Worm (Caenorhabditis elegans): ENCODE data around the gene cest-2.1.
"Not testable (repeated sequence)": the region's sequence is repeated elsewhere in the genome, so short reads cannot be mapped to it uniquely, and the experiment has no call there.

DNA sequence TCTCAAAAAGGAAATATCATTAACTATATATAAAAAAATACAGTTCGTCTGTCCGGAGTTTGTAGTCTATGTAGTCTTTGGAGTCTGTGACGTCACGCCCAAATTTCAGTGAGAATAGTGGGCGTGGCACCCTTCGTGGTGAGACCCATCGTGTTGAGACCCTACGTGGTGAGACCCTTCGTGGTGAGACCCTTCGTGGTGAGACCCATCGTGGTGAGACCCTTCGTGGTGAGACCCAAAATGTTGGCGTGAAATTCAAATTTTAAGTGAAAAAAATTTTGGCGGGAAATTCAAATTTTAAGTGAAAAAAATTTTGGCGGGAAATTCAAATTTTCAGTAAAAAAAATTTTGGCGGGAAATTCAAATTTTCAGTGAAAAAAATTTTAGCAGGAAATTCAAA is 47.1 kb downstream of the cest-2.1 start:
- TF ChIP-seq snpc-1.2 (GFP tag; IDR thresholded peaks at IDR 0.05), result 0 out of 2 replicates have a peak, but pooled peaks have one; percentile 12
- TF ChIP-seq lin-15B (tag; optimal IDR thresholded peaks at IDR 0.05); R02D3.7 (tag; optimal IDR thresholded peaks at IDR 0.05); F49E8.2 (tag; optimal IDR thresholded peaks at IDR 0.05; ENCODE audit: borderline replicate concordance); rbr-2 (tag; optimal IDR thresholded peaks at IDR 0.05); ztf-11 (tag; optimal IDR thresholded peaks at IDR 0.05): not testable (repeated sequence)

Measured in whole organism, L4 larva.